Fruit fly (Drosophila melanogaster): ENCODE data around the gene wts.

Gene wts

DNA sequence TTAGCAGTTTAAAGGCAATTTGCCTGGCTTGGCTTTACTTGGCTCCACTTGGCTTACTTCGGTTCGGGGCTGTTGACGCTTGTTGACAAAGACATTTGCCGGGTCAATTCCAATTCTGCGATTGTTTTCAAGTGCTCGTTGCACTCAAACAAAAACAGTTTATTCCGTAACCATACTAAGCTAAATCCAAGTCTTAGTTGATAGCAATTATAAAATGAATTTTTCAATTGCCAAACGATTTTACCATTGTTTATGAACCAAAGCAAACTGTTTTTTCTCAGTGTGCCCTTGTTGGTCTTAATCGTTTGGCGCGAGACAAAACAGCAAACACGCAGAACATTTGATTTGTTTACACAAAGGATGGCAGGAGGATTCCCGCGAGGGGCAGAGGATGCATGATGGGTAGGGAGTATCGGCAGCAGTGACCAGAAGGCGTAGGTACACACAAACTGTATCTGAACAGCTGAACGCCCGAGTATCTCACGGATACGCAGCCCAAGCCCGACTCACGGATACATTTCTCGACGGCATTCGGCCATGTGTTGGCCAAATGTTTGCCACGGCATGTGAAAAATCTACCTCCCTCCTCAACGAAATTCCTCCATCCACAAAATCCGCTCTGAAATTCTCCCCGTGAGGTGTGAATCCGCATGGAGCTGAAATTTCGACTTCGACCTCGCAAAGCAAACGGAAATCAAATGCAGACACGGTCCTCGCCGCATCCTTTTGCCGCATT is 51.8 kb downstream of the wts start:
- TF ChIP-seq Sin3A (optimal IDR thresholded peaks at IDR 0.05) (no peak), h (optimal IDR thresholded peaks at IDR 0.05) (no peak), ttk (optimal IDR thresholded peaks at IDR 0.05) (no peak), insv (optimal IDR thresholded peaks at IDR 0.05) (no peak), Myc (optimal IDR thresholded peaks at IDR 0.05) (no peak), psq (optimal IDR thresholded peaks at IDR 0.05) (no peak)

- TF ChIP-seq psq (optimal IDR thresholded peaks at IDR 0.05): no peak
- TF ChIP-seq ttk (optimal IDR thresholded peaks at IDR 0.05): no peak
- TF ChIP-seq Myc (optimal IDR thresholded peaks at IDR 0.05): no peak
- no peak for TF ChIP-seq h (optimal IDR thresholded peaks at IDR 0.05)
- TF ChIP-seq Sin3A (optimal IDR thresholded peaks at IDR 0.05): no peak
- no peak for TF ChIP-seq insv (optimal IDR thresholded peaks at IDR 0.05)
Observed at dm6 chr3R:30750898-30751297, 55.5 kb downstream of the wts start.

DNA sequence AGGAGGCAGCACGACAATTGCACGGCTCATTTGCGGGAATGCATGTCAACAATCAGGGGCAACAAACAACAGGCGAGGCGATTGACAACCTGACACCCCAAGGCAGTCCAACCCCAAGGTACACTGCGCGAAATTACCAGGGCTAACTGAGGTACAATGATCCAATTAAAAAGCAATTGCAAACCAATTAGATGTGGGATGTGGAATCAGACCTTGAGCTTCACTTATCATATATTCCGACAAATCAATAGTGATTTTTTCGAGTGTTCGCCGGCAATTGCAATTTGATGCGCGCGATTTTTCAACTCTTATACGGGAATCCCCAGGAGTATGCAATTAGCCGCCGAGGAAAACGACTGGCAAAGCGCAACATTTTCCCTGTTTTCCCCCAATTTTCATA is 59.4 kb downstream of the wts start:
- no peak for TF ChIP-seq Myc (optimal IDR thresholded peaks at IDR 0.05)
- no peak for TF ChIP-seq insv (optimal IDR thresholded peaks at IDR 0.05)
- TF ChIP-seq ttk (optimal IDR thresholded peaks at IDR 0.05): no peak
- no peak for TF ChIP-seq h (optimal IDR thresholded peaks at IDR 0.05)
- no peak for TF ChIP-seq psq (optimal IDR thresholded peaks at IDR 0.05)
- TF ChIP-seq Sin3A (optimal IDR thresholded peaks at IDR 0.05): no peak

- TF ChIP-seq Myc (optimal IDR thresholded peaks at IDR 0.05): no peak
- TF ChIP-seq psq (optimal IDR thresholded peaks at IDR 0.05): no peak
Observed at dm6 chr3R:30746190-30746589, 60.2 kb downstream of the wts start, which contains the start of gene Npc2h. Gene Npc2h, minus strand, starts transcription at chr3R:30746290.

dm6 chr3R:30745104-30745503 is 61.3 kb downstream of the wts start, which contains the start of gene Npc2g:
Gene Npc2g, minus strand, starts transcription at chr3R:30745263.
- TF ChIP-seq Sin3A (optimal IDR thresholded peaks at IDR 0.05) (no peak), psq (optimal IDR thresholded peaks at IDR 0.05) (no peak), ttk (optimal IDR thresholded peaks at IDR 0.05) (no peak), insv (optimal IDR thresholded peaks at IDR 0.05) (no peak), Myc (optimal IDR thresholded peaks at IDR 0.05) (no peak), h (optimal IDR thresholded peaks at IDR 0.05) (no peak)

DNA sequence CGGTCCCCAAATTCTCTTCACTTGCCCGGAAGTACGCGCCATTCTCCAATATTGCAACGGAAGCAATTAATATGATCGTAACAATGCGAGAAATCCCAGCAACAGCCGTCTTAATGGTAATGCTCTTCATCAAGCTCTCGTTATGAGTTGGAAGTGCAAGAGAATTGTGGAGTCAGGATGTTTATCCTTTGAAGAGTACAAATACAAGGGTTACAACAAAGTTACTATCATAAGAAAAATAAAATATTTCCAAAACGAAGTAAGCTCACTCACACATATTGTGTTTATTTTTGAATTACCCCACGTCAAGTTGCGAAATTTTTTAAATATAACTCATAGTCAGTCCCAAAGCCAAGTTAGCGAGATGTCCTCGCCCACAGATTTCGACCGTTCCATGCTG is 63.8 kb downstream of the wts start, which contains the start of gene CG15543:
CG15543 (plus strand) TSS at position 301 of the 400 bp plus-strand sequence.
- TF ChIP-seq ttk (optimal IDR thresholded peaks at IDR 0.05) (no peak), Sin3A (optimal IDR thresholded peaks at IDR 0.05) (no peak), h (optimal IDR thresholded peaks at IDR 0.05) (no peak), psq (optimal IDR thresholded peaks at IDR 0.05) (no peak), Myc (optimal IDR thresholded peaks at IDR 0.05) (no peak), insv (optimal IDR thresholded peaks at IDR 0.05) (no peak)

- TF ChIP-seq insv (optimal IDR thresholded peaks at IDR 0.05): no peak
- no peak for TF ChIP-seq psq (optimal IDR thresholded peaks at IDR 0.05)
- no peak for TF ChIP-seq Sin3A (optimal IDR thresholded peaks at IDR 0.05)
- no peak for TF ChIP-seq Myc (optimal IDR thresholded peaks at IDR 0.05)
- TF ChIP-seq h (optimal IDR thresholded peaks at IDR 0.05): no peak
- TF ChIP-seq ttk (optimal IDR thresholded peaks at IDR 0.05): no peak
Observed at dm6 chr3R:30741371-30741770, 65.0 kb downstream of the wts start.
